Worm (Caenorhabditis elegans) whole organism, midembryonic: ENCODE measurements around the gene R11D1.2.

ENCODE experiments used
- T22C8.4 ChIP-seq: fragments of 200-800 bp; sonication (Bioruptor generic); IDR thresholded peaks from 2 replicates; pipeline ENCODE4 v1.3.6; 2022; ENCODE audit warnings: missing genetic modification characterization, missing compliant biosample characterization
- cog-1 ChIP-seq: sonication (generic microtip); optimal IDR thresholded peaks from 2 replicates; lab custom pipeline; 2016; ENCODE audit warnings: missing genetic modification characterization, missing compliant biosample characterization
- flt-1 ChIP-seq: fragments of 200-800 bp; sonication (Bioruptor generic); IDR thresholded peaks from 2 replicates; pipeline ENCODE4 v1.3.6; 2022; ENCODE audit warnings: missing genetic modification characterization, missing compliant biosample characterization
- klf-2 ChIP-seq: fragments of 200-800 bp; sonication (Bioruptor generic); conservative IDR thresholded peaks from 2 replicates; pipeline ENCODE4 v1.3.6; 2022; ENCODE audit warnings: missing genetic modification reagents, missing genetic modification characterization, missing compliant biosample characterization
- med-1 ChIP-seq: sonication (generic microtip); optimal IDR thresholded peaks from 2 replicates; lab custom pipeline; 2017; ENCODE audit warnings: missing genetic modification characterization, mild to moderate bottlenecking, missing compliant biosample characterization, antibody characterized with exemption, missing genetic modification reagents; ENCODE audit not compliant: insufficient read depth
- ref-1 ChIP-seq: fragments of 200-800 bp; sonication (Bioruptor generic); conservative IDR thresholded peaks from 2 replicates; pipeline ENCODE4 v1.3.6; 2022; ENCODE audit warnings: missing genetic modification reagents, missing genetic modification characterization, missing compliant biosample characterization
- tab-1 ChIP-seq: fragments of 200-800 bp; sonication (Bioruptor generic); IDR thresholded peaks from 2 replicates; pipeline ENCODE4 v1.3.6; 2022; ENCODE audit warnings: missing genetic modification characterization, missing compliant biosample characterization
- ztf-23 ChIP-seq: fragments of 200-800 bp; sonication (Bioruptor generic); IDR thresholded peaks from 2 replicates; pipeline ENCODE4 v1.3.6; 2022; ENCODE audit warnings: missing genetic modification reagents, missing genetic modification characterization, missing compliant biosample characterization
- ztf-29 ChIP-seq: fragments of 200-800 bp; sonication (Bioruptor generic); IDR thresholded peaks from 2 replicates; pipeline ENCODE4 v1.3.6; 2022; ENCODE audit warnings: missing genetic modification reagents, missing genetic modification characterization, missing compliant biosample characterization

The R11D1.2 gene

DNA sequence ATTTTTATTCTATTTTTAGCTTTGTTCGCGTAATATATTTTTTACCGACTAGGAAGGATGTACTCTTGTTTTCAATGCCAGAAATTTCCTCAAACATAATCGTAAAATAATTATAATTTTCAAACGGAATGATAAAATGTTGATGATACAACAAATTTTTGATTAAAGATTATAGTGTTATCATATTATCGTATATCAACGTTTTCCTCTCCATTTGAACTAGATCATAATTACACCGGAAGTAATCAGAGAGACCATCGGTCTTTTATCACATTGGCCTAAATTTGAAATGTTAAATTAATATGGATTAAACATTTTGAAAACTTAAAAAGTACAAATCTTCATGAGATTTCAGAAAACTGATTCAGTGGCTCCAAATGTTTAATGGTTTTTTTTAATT, 24.3 kb downstream of the R11D1.2 start:
- TF ChIP-seq ref-1 (GFP tag; lab: Robert Waterston, UW) (no peak), T22C8.4 (no peak), ztf-29 (GFP tag; lab: Robert Waterston, UW) (no peak), tab-1 (GFP tag; lab: Robert Waterston, UW) (no peak), cog-1 (tag; lab: Kevin White, UChicago) (no peak), flt-1 (GFP tag; lab: Robert Waterston, UW) (no peak)

- TF ChIP-seq klf-2, result no peak
- TF ChIP-seq ref-1 (GFP tag; lab: Robert Waterston, UW), result no peak
- no peak for TF ChIP-seq flt-1 (GFP tag; lab: Robert Waterston, UW)
- no peak for TF ChIP-seq ztf-29 (GFP tag; lab: Robert Waterston, UW)
- no peak for TF ChIP-seq med-1 (GFP tag; lab: Kevin White, UChicago)
- TF ChIP-seq ztf-23, result no peak
- TF ChIP-seq cog-1 (tag; lab: Kevin White, UChicago), result no peak
- no peak for TF ChIP-seq T22C8.4
- TF ChIP-seq tab-1 (GFP tag; lab: Robert Waterston, UW), result no peak
Measured at ce11 chrV:12733465-12734248, 25.3 kb downstream of the R11D1.2 start, which contains the start of the genes dhs-21 and xbx-9. dhs-21 (minus strand) TSS chrV:12733645. xbx-9 (plus strand) TSS chrV:12734198.

ce11 chrV:12736166-12736753, 27.9 kb downstream of the R11D1.2 start, which contains the start of gene cky-1:
cky-1 (plus strand) TSS chrV:12736703.
- TF ChIP-seq flt-1 (GFP tag; lab: Robert Waterston, UW), result no peak
- no peak for TF ChIP-seq ztf-29 (GFP tag; lab: Robert Waterston, UW)
- no peak for TF ChIP-seq cog-1 (tag; lab: Kevin White, UChicago)
- no peak for TF ChIP-seq med-1 (GFP tag; lab: Kevin White, UChicago)
- TF ChIP-seq tab-1 (GFP tag; lab: Robert Waterston, UW), result no peak
- no peak for TF ChIP-seq ref-1 (GFP tag; lab: Robert Waterston, UW)
- no peak for TF ChIP-seq ztf-23

- no peak for TF ChIP-seq ztf-23
- no peak for TF ChIP-seq flt-1 (GFP tag; lab: Robert Waterston, UW)
- no peak for TF ChIP-seq cog-1 (tag; lab: Kevin White, UChicago)
- TF ChIP-seq ztf-29 (GFP tag; lab: Robert Waterston, UW), result no peak
- TF ChIP-seq tab-1 (GFP tag; lab: Robert Waterston, UW), result no peak
- no peak for TF ChIP-seq med-1 (GFP tag; lab: Kevin White, UChicago)
- no peak for TF ChIP-seq klf-2
- no peak for TF ChIP-seq ref-1 (GFP tag; lab: Robert Waterston, UW)
- no peak for TF ChIP-seq T22C8.4
Measured at ce11 chrV:12741684-12742083, 33.3 kb downstream of the R11D1.2 start, which contains the start of gene hrg-7. hrg-7 (plus strand) TSS chrV:12742041.

- TF ChIP-seq flt-1 (GFP tag; lab: Robert Waterston, UW) (no peak), ref-1 (GFP tag; lab: Robert Waterston, UW) (no peak), klf-2 (no peak), T22C8.4 (no peak), ztf-23 (no peak), cog-1 (tag; lab: Kevin White, UChicago) (no peak), med-1 (GFP tag; lab: Kevin White, UChicago) (no peak)
Measured at ce11 chrV:12743778-12744502, 35.5 kb downstream of the R11D1.2 start.

DNA sequence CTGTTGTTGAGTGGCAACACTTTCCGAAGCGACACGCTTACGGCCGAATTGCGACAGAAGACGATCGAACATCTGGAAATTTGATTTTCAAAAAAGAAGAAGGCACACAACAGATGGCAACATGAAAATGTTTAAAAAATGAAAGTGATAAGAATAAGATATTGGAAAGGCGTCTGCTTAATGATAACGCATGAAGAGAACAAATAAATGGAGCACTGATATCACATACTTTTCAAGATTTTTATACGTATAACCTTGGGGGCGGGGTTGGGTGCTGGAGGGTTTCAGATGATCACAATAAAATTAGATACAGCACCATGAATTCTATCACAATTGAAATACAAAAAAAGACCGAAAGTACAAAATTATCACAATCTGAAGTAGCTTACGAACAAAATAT, 36.6 kb downstream of the R11D1.2 start, which contains the start of gene C15C8.7:
Gene C15C8.7 (minus strand): TSS at position 72 of the 400 bp plus-strand sequence.
- TF ChIP-seq tab-1 (GFP tag; lab: Robert Waterston, UW), result no peak
- TF ChIP-seq ref-1 (GFP tag; lab: Robert Waterston, UW), result no peak
- no peak for TF ChIP-seq klf-2
- TF ChIP-seq flt-1 (GFP tag; lab: Robert Waterston, UW), result no peak
- no peak for TF ChIP-seq ztf-29 (GFP tag; lab: Robert Waterston, UW)
- no peak for TF ChIP-seq ztf-23
- TF ChIP-seq T22C8.4, result no peak
- no peak for TF ChIP-seq med-1 (GFP tag; lab: Kevin White, UChicago)
- TF ChIP-seq cog-1 (tag; lab: Kevin White, UChicago), result no peak

ce11 chrV:12747431-12747830, 39.0 kb downstream of the R11D1.2 start, which contains the start of gene C15C8.4:
C15C8.4 (minus strand) TSS chrV:12747463.
- TF ChIP-seq flt-1 (GFP tag; lab: Robert Waterston, UW), result no peak
- TF ChIP-seq cog-1 (tag; lab: Kevin White, UChicago), result no peak

DNA sequence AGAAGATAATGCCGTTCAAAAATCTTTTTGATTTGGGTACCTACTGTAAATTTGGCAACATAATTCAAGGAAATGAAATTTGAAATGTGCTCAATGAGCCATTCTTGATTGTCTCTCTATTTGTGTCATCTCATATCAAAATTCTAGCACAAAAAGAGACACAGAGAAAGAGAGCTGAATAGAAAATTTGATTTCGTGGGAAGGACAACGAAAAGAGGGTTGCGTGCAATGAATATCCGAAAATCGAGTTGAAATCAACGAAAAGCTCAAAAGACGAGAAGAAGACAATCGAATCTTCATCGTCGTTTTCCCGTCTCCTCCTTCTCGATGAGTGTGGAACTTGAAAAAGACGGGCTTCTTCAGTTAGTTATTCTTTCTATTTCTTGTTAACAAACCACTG, 39.5 kb downstream of the R11D1.2 start, which contains the start of gene C15C8.5:
Gene C15C8.5 (plus strand): TSS at position 152 of the 400 bp plus-strand sequence.
- TF ChIP-seq T22C8.4 (no peak), cog-1 (tag; lab: Kevin White, UChicago) (no peak), klf-2 (no peak), ztf-29 (GFP tag; lab: Robert Waterston, UW) (no peak), med-1 (GFP tag; lab: Kevin White, UChicago) (no peak), ref-1 (GFP tag; lab: Robert Waterston, UW) (no peak), ztf-23 (no peak), flt-1 (GFP tag; lab: Robert Waterston, UW) (no peak), tab-1 (GFP tag; lab: Robert Waterston, UW) (no peak)

DNA sequence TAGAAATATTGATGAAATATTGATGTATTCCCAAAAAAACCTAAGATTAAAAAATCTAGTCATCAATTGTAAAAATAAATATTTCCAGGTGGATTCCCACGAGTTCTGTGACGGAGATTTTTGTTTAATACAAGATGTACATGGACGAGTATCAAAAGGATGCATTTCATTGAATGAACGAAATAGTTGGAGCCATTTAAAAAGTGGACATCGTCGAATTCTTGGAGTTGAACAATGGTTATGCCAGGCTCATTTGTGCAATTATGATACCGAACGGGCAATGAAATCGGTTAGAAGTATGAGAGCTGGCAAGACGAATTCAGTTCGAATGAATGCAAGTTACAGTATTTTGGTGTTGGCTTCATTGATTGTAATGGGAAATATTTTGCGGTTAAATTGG, 41.2 kb downstream of the R11D1.2 start:
- TF ChIP-seq klf-2, result no peak
- no peak for TF ChIP-seq cog-1 (tag; lab: Kevin White, UChicago)
- TF ChIP-seq flt-1 (GFP tag; lab: Robert Waterston, UW), result no peak
- no peak for TF ChIP-seq med-1 (GFP tag; lab: Kevin White, UChicago)
- no peak for TF ChIP-seq ref-1 (GFP tag; lab: Robert Waterston, UW)
- no peak for TF ChIP-seq tab-1 (GFP tag; lab: Robert Waterston, UW)
- no peak for TF ChIP-seq ztf-23
- no peak for TF ChIP-seq ztf-29 (GFP tag; lab: Robert Waterston, UW)
- no peak for TF ChIP-seq T22C8.4
